ENCODE assay signal across 1 fruit fly cellular context in the genomic region with DNA sequence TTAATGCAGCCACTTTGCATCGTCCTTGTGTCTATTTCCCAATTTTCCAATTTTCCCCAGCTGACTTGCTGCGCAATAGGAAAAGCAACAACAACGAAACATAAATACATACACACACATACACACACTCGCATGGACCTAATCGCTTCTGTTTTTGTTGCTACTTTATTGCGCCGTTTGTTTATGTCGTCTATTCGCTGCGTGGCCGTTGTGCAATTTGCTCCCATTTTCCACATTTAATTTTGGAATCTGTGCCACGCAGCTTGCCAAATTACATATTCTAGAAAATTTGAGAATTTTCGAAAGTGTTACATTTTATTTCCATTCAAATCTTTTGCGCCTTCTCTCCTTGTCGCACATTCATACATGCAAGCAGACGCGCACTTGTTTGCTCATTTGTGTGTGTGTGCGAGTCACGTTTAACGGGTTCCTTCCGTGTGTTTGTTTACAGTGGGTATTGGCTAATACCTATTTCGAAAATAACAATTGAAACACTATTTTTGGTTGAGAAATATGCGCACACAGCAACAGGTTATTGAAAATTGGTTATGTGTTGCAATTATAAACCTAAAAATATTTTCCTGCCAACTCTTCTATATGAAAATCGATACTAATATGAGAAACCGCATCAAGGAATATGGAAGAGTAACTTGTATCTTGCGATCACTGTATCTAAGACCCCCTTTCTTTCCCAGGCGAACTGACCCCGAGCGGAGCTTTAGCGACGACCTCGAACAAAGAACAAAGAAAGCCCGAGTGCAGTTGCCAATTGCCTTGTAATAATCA.
TF ChIP-seq lines count a peak whose summit lies in the region.

No protein-coding gene starts in this region.

TF ChIP-seq in whole organism, embryonic, 481 proteins besides CTCF, POLR2A, EP300 and RAD21 (continued from another document):
- TF ChIP-seq CG4360 (GFP tag; IDR thresholded peaks at IDR 0.05; lab: Robert Waterston, UW) (peak; percentile 87), gfzf (GFP tag; optimal IDR thresholded peaks at IDR 0.05; lab: Kevin White, UChicago) (no peak), CG32772 (GFP tag; IDR thresholded peaks at IDR 0.05; lab: Robert Waterston, UW) (0 out of 2 replicates have a peak, but pooled peaks have one; percentile 11), kah (GFP tag; optimal IDR thresholded peaks at IDR 0.05; lab: Kevin White, UChicago) (peak; percentile 83), PHDP (tag; optimal IDR thresholded peaks at IDR 0.05; lab: Kevin White, UChicago) (peak; percentile 50), wdn (GFP tag; IDR thresholded peaks at IDR 0.05; lab: Robert Waterston, UW) (no peak; the same call in 1 of the 2 replicates), esg (GFP tag; conservative IDR thresholded peaks at IDR 0.05; lab: Robert Waterston, UW) (peak; percentile 36), CG17829 (tag; optimal IDR thresholded peaks at IDR 0.05; lab: Kevin White, UChicago) (peak; percentile 39), mld (GFP tag; IDR thresholded peaks at IDR 0.05; lab: Robert Waterston, UW; ENCODE audit: partially characterized antibody) (no peak), Gsc (GFP tag; IDR thresholded peaks at IDR 0.05; lab: Robert Waterston, UW) (no peak), CG7839 (tag; optimal IDR thresholded peaks at IDR 0.05; lab: Kevin White, UChicago) (peak; percentile 65), CG15011 (GFP tag; optimal IDR thresholded peaks at IDR 0.05; lab: Kevin White, UChicago) (no peak), Poxn (GFP tag; IDR thresholded peaks at IDR 0.05; lab: Robert Waterston, UW) (no peak)
